Worm (Caenorhabditis elegans): ENCODE results near the gene aak-1.

The aak-1 gene

ce11 chrIII:8716084-8716483, 44.8 kb downstream of the aak-1 start, which contains the start of gene B0303.14:
B0303.14 (minus strand) TSS chrIII:8716184.
- TF ChIP-seq med-1 (GFP tag; optimal IDR thresholded peaks at IDR 0.05; ENCODE audit: insufficient read depth) (no peak), ztf-29 (GFP tag; IDR thresholded peaks at IDR 0.05) (no peak), klf-2 (GFP tag; conservative IDR thresholded peaks at IDR 0.05) (no peak), T22C8.4 (GFP tag; IDR thresholded peaks at IDR 0.05) (no peak), ref-1 (GFP tag; conservative IDR thresholded peaks at IDR 0.05) (no peak)

- TF ChIP-seq flt-1 (GFP tag; IDR thresholded peaks at IDR 0.05) (no peak), ref-1 (GFP tag; conservative IDR thresholded peaks at IDR 0.05) (no peak), med-1 (GFP tag; optimal IDR thresholded peaks at IDR 0.05; ENCODE audit: insufficient read depth) (no peak)
These were observed 47.9 kb downstream of the aak-1 start for ce11 chrIII:8712968-8713367.

ce11 chrIII:8710310-8710709, 50.6 kb downstream of the aak-1 start, which contains the start of gene B0303.11:
B0303.11 (minus strand) TSS chrIII:8710410.
- no peak for TF ChIP-seq flt-1 (GFP tag; IDR thresholded peaks at IDR 0.05)
- TF ChIP-seq med-1 (GFP tag; optimal IDR thresholded peaks at IDR 0.05; ENCODE audit: insufficient read depth), result no peak
- TF ChIP-seq cog-1 (tag; optimal IDR thresholded peaks at IDR 0.05), result no peak
- TF ChIP-seq ztf-29 (GFP tag; IDR thresholded peaks at IDR 0.05), result no peak

ce11 chrIII:8709735-8710134, 51.2 kb downstream of the aak-1 start:
- no peak for TF ChIP-seq flt-1 (GFP tag; IDR thresholded peaks at IDR 0.05)
- no peak for TF ChIP-seq med-1 (GFP tag; optimal IDR thresholded peaks at IDR 0.05; ENCODE audit: insufficient read depth)
- no peak for TF ChIP-seq T22C8.4 (GFP tag; IDR thresholded peaks at IDR 0.05)
- no peak for TF ChIP-seq ztf-23 (GFP tag; IDR thresholded peaks at IDR 0.05)
- TF ChIP-seq ztf-29 (GFP tag; IDR thresholded peaks at IDR 0.05), result no peak
- TF ChIP-seq klf-2 (GFP tag; conservative IDR thresholded peaks at IDR 0.05), result no peak
- no peak for TF ChIP-seq ref-1 (GFP tag; conservative IDR thresholded peaks at IDR 0.05)
- no peak for TF ChIP-seq tab-1 (GFP tag; IDR thresholded peaks at IDR 0.05)
- no peak for TF ChIP-seq cog-1 (tag; optimal IDR thresholded peaks at IDR 0.05)
